Worm (Caenorhabditis elegans) whole organism, L3 larva: ENCODE measurements around the gene slc-25A26.

Experiments
- ama-1 ChIP-seq: fragments of 150-350 bp; optimal IDR thresholded peaks from 2 replicates; lab custom pipeline; 2018
- lin-39 ChIP-seq: fragments of 150-350 bp; optimal IDR thresholded peaks from 2 replicates; lab custom pipeline; 2018; ENCODE audit warnings: missing biosample characterization, missing genetic modification reagents, missing genetic modification characterization
- nhr-237 ChIP-seq: fragments of 150-350 bp; optimal IDR thresholded peaks from 2 replicates; lab custom pipeline; 2014; ENCODE audit warnings: missing biosample characterization, missing genetic modification characterization
- nhr-25 ChIP-seq: sonication (generic microtip); optimal IDR thresholded peaks from 2 replicates; lab custom pipeline; 2017; ENCODE audit warnings: missing biosample characterization, missing genetic modification characterization
- nhr-28 ChIP-seq: fragments of 150-350 bp; optimal IDR thresholded peaks from 2 replicates; lab custom pipeline; 2014; ENCODE audit warnings: missing biosample characterization, missing genetic modification characterization
- pha-4 ChIP-seq: fragments of 150-350 bp; optimal IDR thresholded peaks from 2 replicates; lab custom pipeline; 2014; ENCODE audit warnings: missing biosample characterization, missing genetic modification reagents, missing genetic modification characterization
- pqm-1 ChIP-seq: fragments of 150-350 bp; optimal IDR thresholded peaks from 2 replicates; lab custom pipeline; 2017; ENCODE audit warnings: missing biosample characterization, missing genetic modification characterization, inconsistent platforms
- sea-2 ChIP-seq: fragments of 150-350 bp; sonication (generic microtip); optimal IDR thresholded peaks from 4 replicates; lab custom pipeline; 2014; ENCODE audit warnings: missing biosample characterization, missing genetic modification reagents, missing genetic modification characterization
- unc-62 ChIP-seq: fragments of 150-350 bp; sonication (generic microtip); optimal IDR thresholded peaks from 4 replicates; lab custom pipeline; 2014; ENCODE audit warnings: missing biosample characterization, missing genetic modification reagents, missing genetic modification characterization

DNA sequence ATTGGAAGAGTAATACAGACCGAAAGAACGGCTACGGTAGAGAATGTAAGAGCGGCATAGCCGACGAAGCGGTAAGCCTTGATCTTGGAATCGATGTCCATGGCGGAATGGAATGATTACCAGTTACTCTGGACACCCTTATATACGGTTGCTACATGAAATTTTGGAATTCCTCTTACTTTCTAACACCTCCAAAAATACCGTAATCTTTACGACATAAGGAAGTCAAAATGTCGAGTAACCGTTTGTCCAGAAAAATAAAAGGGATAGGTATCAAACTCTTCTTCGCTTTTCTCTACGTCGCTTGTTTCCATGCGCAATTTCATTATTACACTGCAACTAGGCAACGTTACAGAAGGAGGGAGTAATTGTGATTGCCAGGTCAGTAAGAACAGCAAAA, 49.5 kb downstream of the slc-25A26 start, which contains the start of gene col-119:
- no peak for TF ChIP-seq sea-2 (GFP tag; lab: Kevin White, UChicago)
- no peak for TF ChIP-seq ama-1 (lab: Kevin White, UChicago)
- TF ChIP-seq nhr-28 (tag; lab: Kevin White, UChicago), result no peak
- no peak for TF ChIP-seq nhr-237 (tag; lab: Kevin White, UChicago)
- no peak for TF ChIP-seq unc-62 (GFP tag; lab: Kevin White, UChicago)
- TF ChIP-seq pqm-1 (tag; lab: Kevin White, UChicago), result no peak
- TF ChIP-seq lin-39 (tag; lab: Kevin White, UChicago), result no peak
- no peak for TF ChIP-seq pha-4
- no peak for TF ChIP-seq nhr-25
